Worm (Caenorhabditis elegans): ENCODE data around the gene hpo-40.
A peak's percentile ranks its signal among the peaks of the same experiment; 100 is the strongest.

The hpo-40 gene

ce11 chrV:10179235-10179634 lies 33.5 kb upstream of the hpo-40 start, which contains the start of gene cul-5:
Gene cul-5 (plus strand): TSS chrV:10179535.
- TF ChIP-seq daf-16 (GFP tag; optimal IDR thresholded peaks at IDR 0.05), result no peak
- TF ChIP-seq daf-16 (tag; optimal IDR thresholded peaks at IDR 0.05), result peak; percentile 49
- TF ChIP-seq dve-1 (tag; optimal IDR thresholded peaks at IDR 0.05; ENCODE audit: insufficient read depth), result peak; percentile 4
- no peak for TF ChIP-seq gei-8 (GFP tag; optimal IDR thresholded peaks at IDR 0.05)
- TF ChIP-seq spr-3 (GFP tag; optimal IDR thresholded peaks at IDR 0.05), result no peak
- TF ChIP-seq hif-1 (tag; optimal IDR thresholded peaks at IDR 0.05), result peak in 1 of 2 experiments; percentile 74
- peak; percentile 27 for TF ChIP-seq nhr-28 (tag; optimal IDR thresholded peaks at IDR 0.05)
- TF ChIP-seq lir-3 (tag; optimal IDR thresholded peaks at IDR 0.05), result no peak

ce11 chrV:10182984-10183383 lies 29.7 kb upstream of the hpo-40 start, which contains the start of gene ZK856.4:
Gene ZK856.4 (plus strand): TSS chrV:10183284.
- TF ChIP-seq R02D3.7 (tag; optimal IDR thresholded peaks at IDR 0.05), result no peak
- no peak for TF ChIP-seq jun-1 (tag; optimal IDR thresholded peaks at IDR 0.05)
- TF ChIP-seq attf-4 (tag; optimal IDR thresholded peaks at IDR 0.05), result no peak
- TF ChIP-seq ctbp-1 (GFP tag; IDR thresholded peaks at IDR 0.05), result no peak
- TF ChIP-seq tra-1 (GFP tag; IDR thresholded peaks at IDR 0.05), result no peak
- TF ChIP-seq aly-2 (tag; optimal IDR thresholded peaks at IDR 0.05), result no peak

DNA sequence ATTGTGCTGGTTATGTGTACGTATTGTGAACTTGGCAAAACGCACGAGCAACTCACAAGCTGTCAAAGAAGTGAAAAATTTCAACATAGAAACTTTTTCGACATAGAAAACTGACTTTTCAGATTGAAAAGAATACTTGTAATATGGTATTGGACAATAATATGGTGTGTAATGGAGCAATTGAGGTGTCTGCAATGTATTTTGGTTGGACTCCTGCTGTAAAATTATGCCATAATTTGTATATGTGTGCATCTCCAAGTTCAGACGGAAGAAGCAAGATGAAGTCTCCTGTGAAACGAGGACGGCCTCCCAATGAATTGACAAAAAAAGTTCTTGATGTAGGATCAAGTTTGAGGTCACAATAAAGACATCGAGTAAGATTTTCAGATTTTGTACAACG lies 28.9 kb upstream of the hpo-40 start:
- TF ChIP-seq unc-62 (GFP tag; optimal IDR thresholded peaks at IDR 0.05 in 1 of 2), result peak in 1 of 2 experiments; percentile 77
- no peak for TF ChIP-seq unc-62 (tag; optimal IDR thresholded peaks at IDR 0.05)
- TF ChIP-seq php-3 (GFP tag; IDR thresholded peaks at IDR 0.05), result no peak
- TF ChIP-seq mep-1 (tag; optimal IDR thresholded peaks at IDR 0.05), result no peak
- TF ChIP-seq zfp-3 (GFP tag; conservative IDR thresholded peaks at IDR 0.05), result no peak
- TF ChIP-seq ceh-32 (tag; optimal IDR thresholded peaks at IDR 0.05; ENCODE audit: poor library complexity), result no peak
- TF ChIP-seq Y75B8A.6 (GFP tag; IDR thresholded peaks at IDR 0.05), result no peak
- no peak for TF ChIP-seq mdt-29 (GFP tag; IDR thresholded peaks at IDR 0.05)
- TF ChIP-seq aha-1 (tag), result peak; percentile 66

DNA sequence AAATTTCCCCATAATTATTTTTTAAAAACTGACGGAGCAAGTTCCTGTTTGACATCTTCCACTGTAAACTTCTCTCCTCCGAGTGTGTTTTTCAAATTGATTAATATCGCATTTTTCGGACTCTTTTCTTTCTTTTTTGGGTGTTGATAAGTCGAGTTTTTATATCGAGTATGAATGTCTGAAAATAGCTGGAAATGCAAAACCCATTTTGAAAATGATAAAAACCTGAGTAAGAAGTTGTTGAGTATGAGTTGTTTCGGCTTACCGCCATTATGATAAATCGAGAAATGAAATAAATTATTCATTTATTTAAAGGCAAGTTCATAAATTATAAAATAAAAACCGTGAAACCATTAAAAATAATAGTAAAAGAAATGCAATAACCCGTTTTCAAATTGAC lies 27.0 kb upstream of the hpo-40 start, which contains the start of gene ZK856.18:
TSS of gene ZK856.18 (minus strand) at position 289 of the 400 bp plus-strand sequence.
- TF ChIP-seq T20F7.1 (GFP tag; optimal IDR thresholded peaks at IDR 0.05) (no peak), ZK337.2 (GFP tag; IDR thresholded peaks at IDR 0.05) (no peak), unc-62 (GFP tag; optimal IDR thresholded peaks at IDR 0.05 in 1 of 2) (peak in 1 of 2 experiments; percentile 90), unc-62 (tag; optimal IDR thresholded peaks at IDR 0.05) (no peak)

DNA sequence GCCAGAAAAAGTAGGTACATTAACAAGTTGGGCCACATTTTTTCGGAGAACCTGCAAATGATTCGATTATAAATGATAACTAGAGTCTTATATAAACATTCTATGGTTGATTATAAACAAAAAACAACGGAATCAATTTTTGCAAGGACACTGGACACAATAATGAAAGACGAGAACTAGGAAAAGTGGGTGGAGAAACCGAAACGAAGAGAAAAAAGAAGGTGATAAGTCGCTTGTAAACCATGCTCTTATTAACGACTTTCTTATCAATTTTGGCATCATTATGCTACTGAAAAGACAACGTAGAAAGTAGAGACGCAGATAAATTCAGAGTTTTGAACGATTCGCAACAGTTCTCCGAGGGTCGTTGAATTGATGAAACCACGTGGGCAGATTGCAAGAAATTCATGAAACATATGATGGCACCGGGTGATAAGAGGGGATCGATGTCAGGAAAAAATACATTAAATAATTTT lies 22.6 kb upstream of the hpo-40 start, which contains the start of gene ZK856.5:
TSS of gene ZK856.5 (minus strand) at position 51 of the 476 bp plus-strand sequence.
- TF ChIP-seq fkh-10 (GFP tag; optimal IDR thresholded peaks at IDR 0.05) (no peak), unc-62 (GFP tag; optimal IDR thresholded peaks at IDR 0.05 in 1 of 2) (no peak), unc-62 (tag; optimal IDR thresholded peaks at IDR 0.05) (no peak), gei-8 (GFP tag; optimal IDR thresholded peaks at IDR 0.05) (no peak), dve-1 (tag; optimal IDR thresholded peaks at IDR 0.05; ENCODE audit: insufficient read depth) (peak; percentile 67), nhr-76 (tag; optimal IDR thresholded peaks at IDR 0.05) (no peak), pqm-1 (tag; optimal IDR thresholded peaks at IDR 0.05) (peak; percentile 76), php-3 (GFP tag; IDR thresholded peaks at IDR 0.05) (peak; percentile 95), F49E8.2 (tag; optimal IDR thresholded peaks at IDR 0.05; ENCODE audit: borderline replicate concordance) (no peak), mxl-3 (GFP tag; optimal IDR thresholded peaks at IDR 0.05) (peak; percentile 73), nhr-42 (GFP tag; IDR thresholded peaks at IDR 0.05) (no peak), daf-12 (tag; optimal IDR thresholded peaks at IDR 0.05) (no peak), nhr-28 (tag; optimal IDR thresholded peaks at IDR 0.05) (peak; percentile 59), spr-1 (tag; optimal IDR thresholded peaks at IDR 0.05) (no peak), hlh-30 (tag; optimal IDR thresholded peaks at IDR 0.05; ENCODE audit: insufficient read depth) (peak; percentile 21), Y48G9A.11 (GFP tag; IDR thresholded peaks at IDR 0.05) (no peak), nhr-77 (tag; optimal IDR thresholded peaks at IDR 0.05) (no peak), arid-1 (GFP tag; conservative IDR thresholded peaks at IDR 0.05) (no peak), nhr-48 (tag; optimal IDR thresholded peaks at IDR 0.05) (peak; percentile 3), F37D6.2 (tag; optimal IDR thresholded peaks at IDR 0.05) (no peak), F44E2.7 (GFP tag; IDR thresholded peaks at IDR 0.05) (no peak), vab-7 (GFP tag; IDR thresholded peaks at IDR 0.05) (no peak), F26F4.8 (GFP tag; conservative IDR thresholded peaks at IDR 0.05) (no peak), lin-38 (GFP tag; IDR thresholded peaks at IDR 0.05) (no peak), lir-3 (tag; optimal IDR thresholded peaks at IDR 0.05) (no peak), madf-9 (GFP tag; conservative IDR thresholded peaks at IDR 0.05) (no peak)

All from whole organism, L4 larva.